Worm (Caenorhabditis elegans) whole organism, L1 larva: ENCODE results near the gene F58E6.13.

Experiments
- dpl-1 ChIP-seq, 3 experiments: fragments of 150-350 bp in 2 of 3; sonication (generic microtip) in 1 of 3; optimal IDR thresholded peaks; 2 replicates each; lab custom pipeline; 2014 to 2017; ENCODE audit warnings: missing biosample characterization in 3 of 3, missing genetic modification characterization in 3 of 3, missing genetic modification reagents in 3 of 3
- efl-3 ChIP-seq: fragments of 200-800 bp; sonication (Bioruptor generic); optimal IDR thresholded peaks from 2 replicates; lab custom pipeline; 2018; ENCODE audit warnings: mild to moderate bottlenecking, missing genetic modification characterization, missing compliant biosample characterization
- fkh-10 ChIP-seq: sonication (generic microtip); optimal IDR thresholded peaks from 2 replicates; lab custom pipeline; 2017; ENCODE audit warnings: missing biosample characterization, missing genetic modification reagents, missing genetic modification characterization
- fos-1 ChIP-seq: fragments of 150-350 bp; optimal IDR thresholded peaks from 2 replicates; lab custom pipeline; 2014; ENCODE audit warnings: missing biosample characterization, missing genetic modification characterization
- grh-1 ChIP-seq: fragments of 200-800 bp; sonication (Bioruptor generic); IDR thresholded peaks from 2 replicates; pipeline ENCODE4 v1.3.6; 2022; ENCODE audit warnings: missing genetic modification reagents, missing genetic modification characterization, missing compliant biosample characterization
- lin-35 ChIP-seq, 2 experiments: fragments of 150-350 bp; optimal IDR thresholded peaks; 2 replicates each; lab custom pipeline; 2014; ENCODE audit warnings: missing biosample characterization in 2 of 2, missing genetic modification characterization in 2 of 2, missing genetic modification reagents in 2 of 2
- lsy-2 ChIP-seq, 2 experiments: fragments of 150-350 bp; optimal IDR thresholded peaks; 2 replicates each; lab custom pipeline; 2014; ENCODE audit warnings: missing biosample characterization in 2 of 2, missing genetic modification characterization in 2 of 2
- nhr-76 ChIP-seq: sonication (generic microtip); optimal IDR thresholded peaks from 2 replicates; lab custom pipeline; 2017; ENCODE audit warnings: missing biosample characterization, missing genetic modification characterization
- unc-98 ChIP-seq: fragments of 200-800 bp; sonication (Bioruptor generic); IDR thresholded peaks from 2 replicates; pipeline ENCODE4 v1.3.6; 2022; ENCODE audit warnings: missing genetic modification characterization, missing compliant biosample characterization

ce11 chrV:9796002-9796401 is 51.0 kb downstream of the F58E6.13 start:
- no peak for TF ChIP-seq lsy-2 (tag; optimal IDR thresholded peaks at IDR 0.05; lab: Kevin White, UChicago)
- no peak for TF ChIP-seq grh-1 (GFP tag; lab: Robert Waterston, UW)
- peak; percentile 24 for TF ChIP-seq fkh-10 (GFP tag; lab: Kevin White, UChicago)
- TF ChIP-seq nhr-76 (tag; lab: Kevin White, UChicago), result no peak
- TF ChIP-seq fos-1 (tag; lab: Kevin White, UChicago), result no peak
- no peak for TF ChIP-seq efl-3 (GFP tag; lab: Kevin White, UChicago)
- TF ChIP-seq unc-98 (GFP tag; lab: Robert Waterston, UW), result no peak
- no peak for TF ChIP-seq dpl-1 (GFP tag; optimal IDR thresholded peaks at IDR 0.05; lab: Kevin White, UChicago)
- no peak for TF ChIP-seq lin-35 (GFP tag; optimal IDR thresholded peaks at IDR 0.05; lab: Kevin White, UChicago)
